ENCODE assay signal across 1 fruit fly cellular context in genomic region chr3R:30758725-30759714, dm6.
TF ChIP-seq lines count a peak whose summit lies in the region.

No protein-coding gene starts in this region.

TF ChIP-seq in whole organism, embryonic, 481 proteins besides CTCF, POLR2A, EP300 and RAD21 (continued from another document):
- TF ChIP-seq CG2199 (GFP tag; IDR thresholded peaks at IDR 0.05; lab: Robert Waterston, UW) (0 out of 3 replicates have a peak, but pooled peaks have one; percentile 26), CG2120 (GFP tag; optimal IDR thresholded peaks at IDR 0.05; lab: Kevin White, UChicago) (no peak), CG7271 (tag; optimal IDR thresholded peaks at IDR 0.05; lab: Kevin White, UChicago) (no peak), Dll (GFP tag; IDR thresholded peaks at IDR 0.05; lab: Robert Waterston, UW; ENCODE audit: partially characterized antibody) (no peak), vfl (GFP tag; optimal IDR thresholded peaks at IDR 0.05; lab: Kevin White, UChicago) (no peak), CG2116 (GFP tag; optimal IDR thresholded peaks at IDR 0.05; lab: Kevin White, UChicago) (no peak), gfzf (GFP tag; optimal IDR thresholded peaks at IDR 0.05; lab: Kevin White, UChicago) (no peak), zfh1 (GFP tag; IDR thresholded peaks at IDR 0.05; lab: Robert Waterston, UW) (peak; percentile 49; the same call in 2 of the 3 replicates), Dp (GFP tag; optimal IDR thresholded peaks at IDR 0.05; lab: Kevin White, UChicago) (no peak), CG7357 (GFP tag; IDR thresholded peaks at IDR 0.05; lab: Robert Waterston, UW) (0 out of 3 replicates have a peak, but pooled peaks have one; percentile 16), CG10267 (tag; optimal IDR thresholded peaks at IDR 0.05; lab: Kevin White, UChicago) (peak; percentile 2), CG5953 (GFP tag; IDR thresholded peaks at IDR 0.05; lab: Robert Waterston, UW) (peak; percentile 46; the same call in 1 of the 2 replicates), ind (GFP tag; optimal IDR thresholded peaks at IDR 0.05; lab: Kevin White, UChicago) (no peak), CG4854 (GFP tag; optimal IDR thresholded peaks at IDR 0.05; lab: Kevin White, UChicago) (no peak), Antp (GFP tag; optimal IDR thresholded peaks at IDR 0.05; lab: Kevin White, UChicago) (no peak), Mad (GFP tag; optimal IDR thresholded peaks at IDR 0.05; lab: Kevin White, UChicago) (no peak), unc-4 (GFP tag; IDR thresholded peaks at IDR 0.05; lab: Robert Waterston, UW; ENCODE audit: partially characterized antibody) (no peak), twi (tag; optimal IDR thresholded peaks at IDR 0.05; lab: Kevin White, UChicago) (no peak), Lhr (GFP tag; optimal IDR thresholded peaks at IDR 0.05; lab: Kevin White, UChicago) (no peak), wor (GFP tag; IDR thresholded peaks at IDR 0.05; lab: Robert Waterston, UW) (no peak), CG13296 (GFP tag; optimal IDR thresholded peaks at IDR 0.05; lab: Kevin White, UChicago) (no peak), her (GFP tag; optimal IDR thresholded peaks at IDR 0.05; lab: Kevin White, UChicago) (no peak), CG1602 (GFP tag; optimal IDR thresholded peaks at IDR 0.05; lab: Kevin White, UChicago) (no peak), Ets65A (GFP tag; lab: Kevin White, UChicago) (peak; percentile 10), trh (GFP tag; optimal IDR thresholded peaks at IDR 0.05; lab: Kevin White, UChicago) (no peak), dmrt11E (tag; optimal IDR thresholded peaks at IDR 0.05; lab: Kevin White, UChicago) (peak; percentile 18), CG4617 (GFP tag; optimal IDR thresholded peaks at IDR 0.05; lab: Kevin White, UChicago; ENCODE audit: borderline replicate concordance) (no peak), stc (GFP tag; IDR thresholded peaks at IDR 0.05; lab: Robert Waterston, UW) (peak; percentile 23; the same call in 1 of the 2 replicates), ranshi (GFP tag; IDR thresholded peaks at IDR 0.05; lab: Robert Waterston, UW) (no peak), crol (GFP tag; IDR thresholded peaks at IDR 0.05; lab: Robert Waterston, UW) (peak; percentile 80), CG1647 (GFP tag; optimal IDR thresholded peaks at IDR 0.05; lab: Kevin White, UChicago) (no peak), CG11247 (GFP tag; IDR thresholded peaks at IDR 0.05; lab: Robert Waterston, UW) (no peak), sob (GFP tag; IDR thresholded peaks at IDR 0.05; lab: Robert Waterston, UW) (no peak; the same call in 1 of the 2 replicates), Doc2 (GFP tag; IDR thresholded peaks at IDR 0.05; lab: Robert Waterston, UW) (no peak), yki (optimal IDR thresholded peaks at IDR 0.05; lab: Kevin White, UChicago) (no peak), tx (GFP tag; optimal IDR thresholded peaks at IDR 0.05; lab: Kevin White, UChicago) (no peak), vnd (GFP tag; IDR thresholded peaks at IDR 0.05; lab: Robert Waterston, UW; ENCODE audit: partially characterized antibody) (no peak), CG17359 (tag; optimal IDR thresholded peaks at IDR 0.05; lab: Kevin White, UChicago) (peak; percentile 3), Vsx1 (GFP tag; optimal IDR thresholded peaks at IDR 0.05; lab: Kevin White, UChicago) (no peak), gt (GFP tag; IDR thresholded peaks at IDR 0.05; lab: Robert Waterston, UW) (no peak), CG10959 (GFP tag; IDR thresholded peaks at IDR 0.05; lab: Robert Waterston, UW) (no peak), CG3838 (GFP tag; optimal IDR thresholded peaks at IDR 0.05; lab: Kevin White, UChicago) (no peak), mld (GFP tag; IDR thresholded peaks at IDR 0.05; lab: Robert Waterston, UW; ENCODE audit: partially characterized antibody) (no peak), CG11504 (tag; optimal IDR thresholded peaks at IDR 0.05; lab: Kevin White, UChicago) (peak; percentile 29), sens (GFP tag; lab: Kevin White, UChicago) (peak; percentile 54), eyg (GFP tag; optimal IDR thresholded peaks at IDR 0.05; lab: Kevin White, UChicago) (no peak), Max (GFP tag; optimal IDR thresholded peaks at IDR 0.05; lab: Kevin White, UChicago) (no peak), Sry-δ (GFP tag; optimal IDR thresholded peaks at IDR 0.05; lab: Kevin White, UChicago) (no peak), Dbx (GFP tag; IDR thresholded peaks at IDR 0.05; lab: Robert Waterston, UW) (no peak), D19B (GFP tag; optimal IDR thresholded peaks at IDR 0.05; lab: Kevin White, UChicago) (no peak), CG17328 (GFP tag; IDR thresholded peaks at IDR 0.05; lab: Robert Waterston, UW) (0 out of 2 replicates have a peak, but pooled peaks have one; percentile 19), CG1024 (GFP tag; IDR thresholded peaks at IDR 0.05; lab: Robert Waterston, UW) (no peak), CG10321 (GFP tag; IDR thresholded peaks at IDR 0.05; lab: Robert Waterston, UW) (no peak), Jarid2 (GFP tag; optimal IDR thresholded peaks at IDR 0.05; lab: Kevin White, UChicago) (no peak), zfh2 (GFP tag; optimal IDR thresholded peaks at IDR 0.05; lab: Kevin White, UChicago) (no peak), CG17361 (GFP tag; IDR thresholded peaks at IDR 0.05; lab: Robert Waterston, UW) (peak; percentile 35; the same call in 1 of the 3 replicates), CG8359 (GFP tag; optimal IDR thresholded peaks at IDR 0.05; lab: Kevin White, UChicago; ENCODE audit: borderline replicate concordance) (peak; percentile 5), CG8281 (tag; optimal IDR thresholded peaks at IDR 0.05; lab: Kevin White, UChicago) (peak; percentile 72), pros (GFP tag; optimal IDR thresholded peaks at IDR 0.05; lab: Kevin White, UChicago) (peak; percentile 95), p53 (GFP tag; optimal IDR thresholded peaks at IDR 0.05; lab: Kevin White, UChicago) (no peak), pb (GFP tag; optimal IDR thresholded peaks at IDR 0.05; lab: Kevin White, UChicago) (no peak), GATAe (GFP tag; conservative IDR thresholded peaks at IDR 0.05; lab: Robert Waterston, UW) (no peak), CG4360 (GFP tag; IDR thresholded peaks at IDR 0.05; lab: Robert Waterston, UW) (no peak), Gug (GFP tag; IDR thresholded peaks at IDR 0.05; lab: Robert Waterston, UW) (no peak), pnt (GFP tag; optimal IDR thresholded peaks at IDR 0.05; lab: Kevin White, UChicago) (no peak), fd96Cb (tag; optimal IDR thresholded peaks at IDR 0.05; lab: Kevin White, UChicago) (peak; percentile 39), toy (GFP tag; IDR thresholded peaks at IDR 0.05; lab: Robert Waterston, UW) (no peak), CG1792 (GFP tag; optimal IDR thresholded peaks at IDR 0.05; lab: Kevin White, UChicago) (no peak), CG13287 (GFP tag; IDR thresholded peaks at IDR 0.05; lab: Robert Waterston, UW; ENCODE audit: partially characterized antibody) (no peak), NC2β (GFP tag; optimal IDR thresholded peaks at IDR 0.05; lab: Kevin White, UChicago) (no peak), Chrac-16 (GFP tag; optimal IDR thresholded peaks at IDR 0.05; lab: Kevin White, UChicago) (no peak), nerfin-1 (tag; optimal IDR thresholded peaks at IDR 0.05; lab: Kevin White, UChicago) (peak; percentile 8), tin (GFP tag; optimal IDR thresholded peaks at IDR 0.05; lab: Kevin White, UChicago) (no peak), CG12155 (GFP tag; optimal IDR thresholded peaks at IDR 0.05; lab: Kevin White, UChicago) (no peak), Dip2 (GFP tag; IDR thresholded peaks at IDR 0.05; lab: Robert Waterston, UW) (no peak), ken (GFP tag; IDR thresholded peaks at IDR 0.05; lab: Robert Waterston, UW) (no peak), exex (tag; optimal IDR thresholded peaks at IDR 0.05; lab: Kevin White, UChicago) (no peak), CG4282 (GFP tag; optimal IDR thresholded peaks at IDR 0.05; lab: Kevin White, UChicago) (no peak), fd64A (GFP tag; optimal IDR thresholded peaks at IDR 0.05; lab: Kevin White, UChicago) (no peak), CG17829 (tag; optimal IDR thresholded peaks at IDR 0.05; lab: Kevin White, UChicago) (peak; percentile 22), CG30020 (tag; optimal IDR thresholded peaks at IDR 0.05; lab: Kevin White, UChicago) (no peak), CG2712 (tag; optimal IDR thresholded peaks at IDR 0.05; lab: Kevin White, UChicago) (peak; percentile 44), zf30C (GFP tag; optimal IDR thresholded peaks at IDR 0.05; lab: Kevin White, UChicago) (peak; percentile 20), Poxn (GFP tag; IDR thresholded peaks at IDR 0.05; lab: Robert Waterston, UW) (no peak), CG12942 (GFP tag; optimal IDR thresholded peaks at IDR 0.05; lab: Kevin White, UChicago) (no peak), CG3995 (GFP tag; optimal IDR thresholded peaks at IDR 0.05; lab: Kevin White, UChicago) (no peak), NC2α (GFP tag; optimal IDR thresholded peaks at IDR 0.05; lab: Kevin White, UChicago) (no peak), Lpt (GFP tag; optimal IDR thresholded peaks at IDR 0.05; lab: Kevin White, UChicago) (no peak)
TF ChIP-seq in whole organism, embryonic: peak in this region for 53.
